Worm (Caenorhabditis elegans) whole organism, L4 larva: ENCODE measurements around the gene hlh-10.
A peak's percentile ranks its signal among the peaks of the same experiment; 100 is the strongest.

Experiments used
- T20F7.1 ChIP-seq: fragments of 200-800 bp; sonication (Bioruptor generic); optimal IDR thresholded peaks from 2 replicates; lab custom pipeline; 2018; ENCODE audit warnings: mild to moderate bottlenecking, missing genetic modification characterization, missing compliant biosample characterization
- T26A8.4 ChIP-seq: fragments of 200-800 bp; sonication (Bioruptor generic); IDR thresholded peaks from 2 replicates; pipeline ENCODE4 v1.3.6; 2022; ENCODE audit warnings: missing genetic modification characterization, missing compliant biosample characterization
- ama-1 ChIP-seq: fragments of 150-350 bp; optimal IDR thresholded peaks from 2 replicates; lab custom pipeline; 2014; ENCODE audit warnings: inconsistent platforms, mixed read lengths
- lin-15B ChIP-seq: fragments of 150-350 bp; sonication (generic microtip); optimal IDR thresholded peaks from 3 replicates; lab custom pipeline; 2014; ENCODE audit warnings: missing biosample characterization, missing genetic modification characterization
- nhr-28 ChIP-seq: fragments of 150-350 bp; optimal IDR thresholded peaks from 2 replicates; lab custom pipeline; 2014; ENCODE audit warnings: missing biosample characterization, missing genetic modification characterization
- nhr-76 ChIP-seq: fragments of 150-350 bp; optimal IDR thresholded peaks from 2 replicates; lab custom pipeline; 2014; ENCODE audit warnings: missing biosample characterization, missing genetic modification characterization
- unc-130 ChIP-seq: sonication (generic microtip); optimal IDR thresholded peaks from 2 replicates; lab custom pipeline; 2016; ENCODE audit warnings: missing genetic modification reagents, missing genetic modification characterization, missing compliant biosample characterization
- unc-62 ChIP-seq, 3 experiments: fragments of 150-350 bp in 1 of 3; sonication (generic microtip); optimal IDR thresholded peaks in 2 of 3; peaks in 1 of 3; 1 replicate in 1 of 3; 2 replicates in 2 of 3; lab custom pipeline; 2014 to 2017; ENCODE audit warnings: missing biosample characterization in 3 of 3, missing genetic modification characterization in 3 of 3, missing genetic modification reagents in 3 of 3, missing genotype in 1 of 3

- TF ChIP-seq lin-15B (tag; lab: Kevin White, UChicago) (no peak), unc-62 (GFP tag; optimal IDR thresholded peaks at IDR 0.05 in 1 of 2; lab: Kevin White, UChicago) (peak in 1 of 2 experiments; percentile 87), unc-62 (tag; optimal IDR thresholded peaks at IDR 0.05; lab: Kevin White, UChicago) (no peak), ama-1 (no peak), T26A8.4 (GFP tag; lab: Robert Waterston, UW) (no peak), T20F7.1 (GFP tag; lab: Kevin White, UChicago) (no peak), nhr-28 (tag; lab: Kevin White, UChicago) (no peak), nhr-76 (tag; lab: Kevin White, UChicago) (no peak), unc-130 (no peak)
Measured at ce11 chrV:9295581-9295980, 13.6 kb upstream of the hlh-10 start.
